Fruit fly (Drosophila melanogaster) whole organism, prepupa: Measurements from ENCODE around the gene CG18599.

ENCODE experiments used
- CG10631 ChIP-seq: fragments of 200-800 bp; sonication (Bioruptor generic); optimal IDR thresholded peaks from 2 replicates; lab custom pipeline; 2016; ENCODE audit warnings: missing biosample characterization, missing genetic modification characterization
- CG11294 ChIP-seq: fragments of 200-800 bp; sonication (Bioruptor generic); IDR thresholded peaks from 2 replicates; pipeline ENCODE4 v1.3.6; 2022; ENCODE audit warnings: missing biosample characterization, missing genetic modification characterization
- CG15336 ChIP-seq: fragments of 200-800 bp; sonication (Bioruptor generic); IDR thresholded peaks from 2 replicates; pipeline ENCODE4 v1.3.6; 2022; ENCODE audit warnings: missing biosample characterization, missing genetic modification characterization
- CG1621 ChIP-seq: fragments of 200-800 bp; sonication (Bioruptor generic); optimal IDR thresholded peaks from 3 replicates; lab custom pipeline; 2018; ENCODE audit warnings: missing biosample characterization, mild to moderate bottlenecking, missing genetic modification characterization
- CG16779 ChIP-seq: fragments of 200-800 bp; sonication (Bioruptor generic); optimal IDR thresholded peaks from 3 replicates; lab custom pipeline; 2017; ENCODE audit warnings: missing biosample characterization, mild to moderate bottlenecking, missing genetic modification characterization
- CG31627 ChIP-seq: fragments of 200-800 bp; sonication (Bioruptor generic); optimal IDR thresholded peaks from 3 replicates; lab custom pipeline; 2016; ENCODE audit warnings: missing biosample characterization, missing genetic modification characterization
- CG32006 ChIP-seq: fragments of 200-800 bp; sonication (Bioruptor generic); optimal IDR thresholded peaks from 3 replicates; lab custom pipeline; 2017; ENCODE audit warnings: missing biosample characterization, mild to moderate bottlenecking, missing genetic modification characterization
- CG34406 ChIP-seq: fragments of 200-800 bp; sonication (Bioruptor generic); optimal IDR thresholded peaks from 3 replicates; lab custom pipeline; 2016; ENCODE audit warnings: missing biosample characterization, missing genetic modification characterization
- CG3919 ChIP-seq: fragments of 200-800 bp; sonication (Bioruptor generic); optimal IDR thresholded peaks from 3 replicates; lab custom pipeline; 2016; ENCODE audit warnings: missing biosample characterization, missing genetic modification characterization
- CG4318 ChIP-seq: fragments of 200-800 bp; sonication (Bioruptor generic); optimal IDR thresholded peaks from 3 replicates; lab custom pipeline; 2017; ENCODE audit warnings: missing biosample characterization, mild to moderate bottlenecking, missing genetic modification characterization
- CG6163 ChIP-seq: fragments of 200-800 bp; sonication (Bioruptor generic); IDR thresholded peaks from 3 replicates; pipeline ENCODE4 v1.3.6; 2022; ENCODE audit warnings: missing biosample characterization, missing genetic modification characterization
- CG6808 ChIP-seq: fragments of 200-800 bp; sonication (Bioruptor generic); optimal IDR thresholded peaks from 3 replicates; lab custom pipeline; 2017; ENCODE audit warnings: missing biosample characterization, missing genetic modification characterization, mild to moderate bottlenecking, moderate library complexity, missing genetic modification reagents
- CG6854 ChIP-seq: fragments of 200-800 bp; sonication (Bioruptor generic); optimal IDR thresholded peaks from 2 replicates; lab custom pipeline; 2017; ENCODE audit warnings: missing biosample characterization, mild to moderate bottlenecking, missing genetic modification characterization
- CG8319 ChIP-seq: fragments of 200-800 bp; sonication (Bioruptor generic); optimal IDR thresholded peaks from 3 replicates; lab custom pipeline; 2016; ENCODE audit warnings: missing biosample characterization, missing genetic modification characterization
- CG9139 ChIP-seq: fragments of 200-800 bp; sonication (Bioruptor generic); optimal IDR thresholded peaks from 3 replicates; lab custom pipeline; 2017; ENCODE audit warnings: missing biosample characterization, mild to moderate bottlenecking, missing genetic modification characterization
- Eip78C ChIP-seq: fragments of 200-800 bp; sonication (Bioruptor generic); peaks from one replicate; lab custom pipeline; 2016; ENCODE audit warnings: missing biosample characterization, missing genetic modification characterization
- Eip93F ChIP-seq: fragments of 200-800 bp; sonication (Bioruptor generic); optimal IDR thresholded peaks from 2 replicates; lab custom pipeline; 2016; ENCODE audit warnings: missing biosample characterization, mild to moderate bottlenecking, missing genetic modification characterization
- Ets21C ChIP-seq: fragments of 200-800 bp; sonication (Bioruptor generic); optimal IDR thresholded peaks from 3 replicates; lab custom pipeline; 2016; ENCODE audit warnings: missing biosample characterization, missing genetic modification characterization
- Ets96B ChIP-seq: fragments of 200-800 bp; optimal IDR thresholded peaks from 2 replicates; lab custom pipeline; 2019; ENCODE audit warnings: missing biosample characterization, mild to moderate bottlenecking, missing genetic modification characterization, moderate library complexity
- Gug ChIP-seq: fragments of 200-800 bp; sonication (Bioruptor generic); IDR thresholded peaks from 2 replicates; pipeline ENCODE4 v1.3.6; 2022; ENCODE audit warnings: missing biosample characterization, missing genetic modification characterization
- Hr38 ChIP-seq: sonication (Bioruptor generic); optimal IDR thresholded peaks from 2 replicates; lab custom pipeline; 2016; ENCODE audit warnings: missing biosample characterization, missing genetic modification characterization
- Hr4 ChIP-seq: fragments of 200-800 bp; sonication (Bioruptor generic); optimal IDR thresholded peaks from 3 replicates; lab custom pipeline; 2016; ENCODE audit warnings: missing biosample characterization, missing genetic modification characterization
- Met ChIP-seq: fragments of 200-800 bp; sonication (Bioruptor generic); optimal IDR thresholded peaks from 3 replicates; lab custom pipeline; 2016; ENCODE audit warnings: missing biosample characterization, missing genetic modification characterization
- OdsH ChIP-seq: fragments of 200-800 bp; sonication (Bioruptor generic); optimal IDR thresholded peaks from 3 replicates; lab custom pipeline; 2016; ENCODE audit warnings: missing biosample characterization, missing genetic modification characterization
- Smox ChIP-seq: fragments of 200-800 bp; sonication (Bioruptor generic); optimal IDR thresholded peaks from 3 replicates; lab custom pipeline; 2016; ENCODE audit warnings: missing biosample characterization, missing genetic modification characterization
- Sox102F ChIP-seq: fragments of 200-800 bp; sonication (Bioruptor generic); optimal IDR thresholded peaks from 2 replicates; lab custom pipeline; 2016; ENCODE audit warnings: missing biosample characterization, mild to moderate bottlenecking, missing genetic modification characterization
- Sox14 ChIP-seq: fragments of 200-800 bp; sonication (Bioruptor generic); optimal IDR thresholded peaks from 3 replicates; lab custom pipeline; 2016; ENCODE audit warnings: missing biosample characterization, missing genetic modification characterization
- Sox15 ChIP-seq: fragments of 200-800 bp; sonication (Bioruptor generic); optimal IDR thresholded peaks from 3 replicates; lab custom pipeline; 2016; ENCODE audit warnings: missing biosample characterization, missing genetic modification characterization
- achi ChIP-seq: fragments of 200-800 bp; sonication (Bioruptor generic); optimal IDR thresholded peaks from 3 replicates; lab custom pipeline; 2016; ENCODE audit warnings: missing biosample characterization, missing genetic modification characterization
- acj6 ChIP-seq: fragments of 200-800 bp; sonication (Bioruptor generic); optimal IDR thresholded peaks from 3 replicates; lab custom pipeline; 2016; ENCODE audit warnings: missing biosample characterization, missing genetic modification characterization
- dac ChIP-seq: fragments of 200-800 bp; sonication (Bioruptor generic); optimal IDR thresholded peaks from 2 replicates; lab custom pipeline; 2017; ENCODE audit warnings: missing biosample characterization, mild to moderate bottlenecking, missing genetic modification characterization
- dsx ChIP-seq: fragments of 200-800 bp; optimal IDR thresholded peaks from 3 replicates; lab custom pipeline; 2019; ENCODE audit warnings: missing biosample characterization, mild to moderate bottlenecking, missing genetic modification characterization, moderate library complexity; ENCODE audit not compliant: poor library complexity, severe bottlenecking
- fkh ChIP-seq: fragments of 200-800 bp; sonication (Bioruptor generic); optimal IDR thresholded peaks from 3 replicates; lab custom pipeline; 2017; ENCODE audit warnings: missing biosample characterization, mild to moderate bottlenecking, missing genetic modification characterization, moderate library complexity
- lz ChIP-seq: fragments of 200-800 bp; sonication (Bioruptor generic); optimal IDR thresholded peaks from 3 replicates; lab custom pipeline; 2016; ENCODE audit warnings: missing biosample characterization, missing genetic modification characterization
- salr ChIP-seq, 2 experiments: fragments of 200-800 bp; sonication (Bioruptor generic); optimal IDR thresholded peaks; 3 replicates each; lab custom pipeline; 2016 to 2018; ENCODE audit warnings: missing biosample characterization in 2 of 2, missing genetic modification characterization in 2 of 2, mild to moderate bottlenecking in 1 of 2
- spab ChIP-seq: fragments of 200-800 bp; sonication (Bioruptor generic); optimal IDR thresholded peaks from 2 replicates; lab custom pipeline; 2017; ENCODE audit warnings: missing biosample characterization, mild to moderate bottlenecking, missing genetic modification characterization, missing genetic modification reagents
- ss ChIP-seq, 2 experiments: fragments of 200-800 bp; sonication (Bioruptor generic); optimal IDR thresholded peaks; 2 replicates in 1 of 2; 3 replicates in 1 of 2; lab custom pipeline; 2017 to 2018; ENCODE audit warnings: mild to moderate bottlenecking in 2 of 2, missing biosample characterization in 2 of 2, missing genetic modification characterization in 2 of 2, moderate library complexity in 1 of 2
- svp ChIP-seq: fragments of 200-800 bp; sonication (Bioruptor generic); peaks from one replicate; lab custom pipeline; 2016; ENCODE audit warnings: missing biosample characterization, missing genetic modification characterization
- vri ChIP-seq: fragments of 200-800 bp; sonication (Bioruptor generic); optimal IDR thresholded peaks from 3 replicates; lab custom pipeline; 2016; ENCODE audit warnings: missing biosample characterization, mild to moderate bottlenecking, missing genetic modification characterization

Gene CG18599

dm6 chr3R:18280866-18281473 is 13.4 kb downstream of the CG18599 start:
- TF ChIP-seq vri (GFP tag; lab: Kevin White, UChicago) (peak; percentile 17), Sox102F (no peak), fkh (no peak), OdsH (no peak), lz (GFP tag; lab: Kevin White, UChicago) (no peak), dac (GFP tag; lab: Kevin White, UChicago) (no peak), CG4318 (GFP tag; lab: Kevin White, UChicago) (no peak), Sox15 (no peak), CG31627 (GFP tag; lab: Kevin White, UChicago) (no peak), CG3919 (GFP tag; lab: Kevin White, UChicago) (no peak), CG6808 (GFP tag; lab: Kevin White, UChicago) (no peak), Eip93F (GFP tag; lab: Kevin White, UChicago) (peak; percentile 2)

- TF ChIP-seq salr (GFP tag; optimal IDR thresholded peaks at IDR 0.05; lab: Kevin White, UChicago) (no peak), svp (GFP tag; lab: Kevin White, UChicago) (peak; percentile 35)
Observed at dm6 chr3R:18283441-18283840, 15.9 kb downstream of the CG18599 start, which contains the start of the genes CG14312 and CG8064. TSS of gene CG14312 (minus strand) at chr3R:18283528. TSS of gene CG8064 (plus strand) at chr3R:18283660.

dm6 chr3R:18288677-18289076 is 21.1 kb downstream of the CG18599 start, which contains the start of gene CG7131:
TSS of gene CG7131 (minus strand) at chr3R:18288777.
- TF ChIP-seq CG15336 (no peak), Hr4 (GFP tag; lab: Kevin White, UChicago) (no peak), Ets21C (GFP tag; lab: Kevin White, UChicago) (no peak), CG9139 (GFP tag; lab: Kevin White, UChicago) (no peak), CG1621 (tag; lab: Kevin White, UChicago) (no peak), dsx (GFP tag; lab: Kevin White, UChicago) (no peak), CG6854 (GFP tag; lab: Kevin White, UChicago) (no peak), Ets96B (tag; lab: Kevin White, UChicago) (no peak)

- TF ChIP-seq CG11294, result no peak
- TF ChIP-seq achi (GFP tag; lab: Kevin White, UChicago), result no peak
- peak; percentile 69 for TF ChIP-seq svp (GFP tag; lab: Kevin White, UChicago)
- no peak for TF ChIP-seq Met (GFP tag; lab: Kevin White, UChicago)
Observed at dm6 chr3R:18291831-18292230, 24.2 kb downstream of the CG18599 start.

dm6 chr3R:18292371-18292770 is 24.8 kb downstream of the CG18599 start:
- TF ChIP-seq CG4318 (GFP tag; lab: Kevin White, UChicago) (no peak), CG32006 (GFP tag; lab: Kevin White, UChicago) (no peak), Hr38 (GFP tag; lab: Kevin White, UChicago) (no peak), Sox14 (GFP tag; lab: Kevin White, UChicago) (no peak), vri (GFP tag; lab: Kevin White, UChicago) (peak; percentile 66), Met (GFP tag; lab: Kevin White, UChicago) (no peak), svp (GFP tag; lab: Kevin White, UChicago) (peak; percentile 73), Eip78C (GFP tag; lab: Kevin White, UChicago) (peak; percentile 32)

dm6 chr3R:18294488-18294887 is 26.9 kb downstream of the CG18599 start:
- TF ChIP-seq Smox (GFP tag; lab: Kevin White, UChicago) (no peak), Sox102F (peak; percentile 9), CG6163 (GFP tag; lab: Robert Waterston, UW) (0 out of 3 replicates have a peak, but pooled peaks have one; percentile 10), Met (GFP tag; lab: Kevin White, UChicago) (no peak), Hr38 (GFP tag; lab: Kevin White, UChicago) (no peak), CG6854 (GFP tag; lab: Kevin White, UChicago) (no peak), Gug (GFP tag; lab: Robert Waterston, UW) (no peak), CG6808 (GFP tag; lab: Kevin White, UChicago) (peak; percentile 23), ss (GFP tag; optimal IDR thresholded peaks at IDR 0.05; lab: Kevin White, UChicago) (peak in 1 of 2 experiments; percentile 49), CG15336 (no peak), CG3919 (GFP tag; lab: Kevin White, UChicago) (no peak), CG11294 (no peak), CG9139 (GFP tag; lab: Kevin White, UChicago) (peak; percentile 58), CG34406 (GFP tag; lab: Kevin White, UChicago) (no peak), spab (GFP tag; lab: Kevin White, UChicago) (no peak), CG8319 (no peak), Eip78C (GFP tag; lab: Kevin White, UChicago) (peak; percentile 63), CG10631 (GFP tag; lab: Kevin White, UChicago) (no peak), acj6 (GFP tag; lab: Kevin White, UChicago) (no peak), Hr4 (GFP tag; lab: Kevin White, UChicago) (no peak), CG16779 (tag; lab: Kevin White, UChicago) (no peak)
